Worm (Caenorhabditis elegans) whole organism, L4 larva: ENCODE data around the gene R03H10.7.

Source experiments
- F10B5.3 ChIP-seq: sonication (generic microtip); optimal IDR thresholded peaks from 2 replicates; lab custom pipeline; 2016; ENCODE audit warnings: mild to moderate bottlenecking, missing genetic modification characterization, missing compliant biosample characterization
- T26A8.4 ChIP-seq: fragments of 200-800 bp; sonication (Bioruptor generic); IDR thresholded peaks from 2 replicates; pipeline ENCODE4 v1.3.6; 2022; ENCODE audit warnings: missing genetic modification characterization, missing compliant biosample characterization
- ceh-28 ChIP-seq: fragments of 150-350 bp; optimal IDR thresholded peaks from 2 replicates; lab custom pipeline; 2014; ENCODE audit warnings: missing biosample characterization, missing genetic modification reagents, missing genetic modification characterization
- cey-2 ChIP-seq: sonication (generic microtip); optimal IDR thresholded peaks from 3 replicates; lab custom pipeline; 2017; ENCODE audit warnings: missing genetic modification characterization, mild to moderate bottlenecking, missing compliant biosample characterization, antibody characterized with exemption, borderline replicate concordance; ENCODE audit not compliant: insufficient read depth
- snpc-4 ChIP-seq: fragments of 150-350 bp; optimal IDR thresholded peaks from 2 replicates; lab custom pipeline; 2014; ENCODE audit warnings: missing biosample characterization, missing genetic modification characterization
- spr-1 ChIP-seq: sonication (generic microtip); optimal IDR thresholded peaks from 2 replicates; lab custom pipeline; 2016; ENCODE audit warnings: mild to moderate bottlenecking, missing genetic modification characterization, missing compliant biosample characterization
- unc-130 ChIP-seq: sonication (generic microtip); optimal IDR thresholded peaks from 2 replicates; lab custom pipeline; 2016; ENCODE audit warnings: missing genetic modification reagents, missing genetic modification characterization, missing compliant biosample characterization
- unc-39 ChIP-seq: sonication (generic microtip); optimal IDR thresholded peaks from 2 replicates; lab custom pipeline; 2017; ENCODE audit warnings: missing biosample characterization, missing genetic modification characterization

- TF ChIP-seq T26A8.4 (GFP tag; lab: Robert Waterston, UW) (no peak), unc-39 (tag; lab: Kevin White, UChicago) (no peak), ceh-28 (tag; lab: Kevin White, UChicago) (no peak), cey-2 (tag; lab: Kevin White, UChicago) (no peak), spr-1 (no peak), snpc-4 (no peak), unc-130 (GFP tag; lab: Kevin White, UChicago) (no peak), F10B5.3 (tag; lab: Kevin White, UChicago) (no peak)
Measured at ce11 chrII:4173842-4174241, 4.9 kb downstream of the R03H10.7 start.
